Worm (Caenorhabditis elegans) whole organism, L1 larva: ENCODE measurements around the gene nck-1.

Experiments used
- F16B12.6 ChIP-seq: fragments of 150-350 bp; optimal IDR thresholded peaks from 2 replicates; lab custom pipeline; 2014; ENCODE audit warnings: missing biosample characterization, missing genetic modification characterization
- aha-1 ChIP-seq: fragments of 150-350 bp; optimal IDR thresholded peaks from 2 replicates; lab custom pipeline; 2014; ENCODE audit warnings: missing biosample characterization, missing genetic modification characterization
- alr-1 ChIP-seq: fragments of 200-800 bp; sonication (Bioruptor generic); optimal IDR thresholded peaks from 2 replicates; lab custom pipeline; 2018; ENCODE audit warnings: borderline replicate concordance, mild to moderate bottlenecking, missing genetic modification characterization, missing compliant biosample characterization
- blmp-1 ChIP-seq: fragments of 150-350 bp; optimal IDR thresholded peaks from 2 replicates; lab custom pipeline; 2014; ENCODE audit warnings: missing biosample characterization, missing genetic modification characterization
- ceh-63 ChIP-seq: fragments of 200-800 bp; sonication (Bioruptor generic); optimal IDR thresholded peaks from 2 replicates; lab custom pipeline; 2018; ENCODE audit warnings: mild to moderate bottlenecking, missing genetic modification characterization, missing compliant biosample characterization
- ceh-82 ChIP-seq, 3 experiments: fragments of 150-350 bp in 1 of 3; sonication (generic microtip) in 2 of 3; optimal IDR thresholded peaks; 2 replicates each; lab custom pipeline; 2014 to 2017; ENCODE audit warnings: missing biosample characterization in 3 of 3, missing genetic modification characterization in 3 of 3
- efl-1 ChIP-seq, 4 experiments: fragments of 150-350 bp; optimal IDR thresholded peaks in 3 of 4; peaks in 1 of 4; 1 replicate in 1 of 4; 2 replicates in 3 of 4; lab custom pipeline; 2014; ENCODE audit warnings: missing biosample characterization in 2 of 4, missing genetic modification characterization in 2 of 4, missing genetic modification reagents in 2 of 4
- elt-2 ChIP-seq: sonication (generic microtip); optimal IDR thresholded peaks from 2 replicates; lab custom pipeline; 2016; ENCODE audit warnings: missing genetic modification characterization, mild to moderate bottlenecking, inconsistent platforms, missing compliant biosample characterization, missing genetic modification reagents
- elt-3 ChIP-seq, 6 experiments: fragments of 150-350 bp in 1 of 6; sonication (generic microtip); optimal IDR thresholded peaks; 2 replicates each; lab custom pipeline; 2017 to 2018; ENCODE audit warnings: missing biosample characterization in 6 of 6, missing genetic modification characterization in 6 of 6, inconsistent platforms in 1 of 6
- ets-5 ChIP-seq: fragments of 200-800 bp; sonication (Bioruptor generic); IDR thresholded peaks from 2 replicates; pipeline ENCODE4 v1.3.6; 2022; ENCODE audit warnings: missing genetic modification characterization, missing compliant biosample characterization
- fkh-10 ChIP-seq: sonication (generic microtip); optimal IDR thresholded peaks from 2 replicates; lab custom pipeline; 2017; ENCODE audit warnings: missing biosample characterization, missing genetic modification reagents, missing genetic modification characterization
- fkh-8 ChIP-seq: sonication (generic microtip); optimal IDR thresholded peaks from 2 replicates; lab custom pipeline; 2016; ENCODE audit warnings: mild to moderate bottlenecking, missing genetic modification characterization, missing compliant biosample characterization
- hlh-4 ChIP-seq: sonication (generic microtip); optimal IDR thresholded peaks from 2 replicates; lab custom pipeline; 2016; ENCODE audit warnings: mild to moderate bottlenecking, missing genetic modification characterization, missing compliant biosample characterization
- hpl-2 ChIP-seq: fragments of 150-350 bp; optimal IDR thresholded peaks from 2 replicates; lab custom pipeline; 2014; ENCODE audit warnings: missing biosample characterization, missing genetic modification reagents, missing genetic modification characterization
- jun-1 ChIP-seq: fragments of 150-350 bp; optimal IDR thresholded peaks from 2 replicates; lab custom pipeline; 2014; ENCODE audit warnings: missing biosample characterization, missing genetic modification reagents, missing genetic modification characterization
- lin-14 ChIP-seq: fragments of 200-800 bp; sonication (Bioruptor generic); optimal IDR thresholded peaks from 2 replicates; lab custom pipeline; 2018; ENCODE audit warnings: mild to moderate bottlenecking, missing genetic modification characterization, moderate library complexity, missing compliant biosample characterization
- lin-15B ChIP-seq: fragments of 150-350 bp; sonication (generic microtip); optimal IDR thresholded peaks from 3 replicates; lab custom pipeline; 2014; ENCODE audit warnings: missing biosample characterization, missing genetic modification characterization
- mef-2 ChIP-seq: fragments of 150-350 bp; optimal IDR thresholded peaks from 2 replicates; lab custom pipeline; 2014; ENCODE audit warnings: missing biosample characterization, missing genetic modification characterization
- nhr-11 ChIP-seq: fragments of 150-350 bp; optimal IDR thresholded peaks from 2 replicates; lab custom pipeline; 2014; ENCODE audit warnings: missing biosample characterization, missing genetic modification characterization
- nhr-12 ChIP-seq: sonication (generic microtip); optimal IDR thresholded peaks from 2 replicates; lab custom pipeline; 2017; ENCODE audit warnings: missing biosample characterization, missing genetic modification characterization
- nhr-71 ChIP-seq: sonication (generic microtip); optimal IDR thresholded peaks from 2 replicates; lab custom pipeline; 2016; ENCODE audit warnings: mild to moderate bottlenecking, missing genetic modification characterization, moderate library complexity, missing compliant biosample characterization
- nhr-77 ChIP-seq: fragments of 150-350 bp; optimal IDR thresholded peaks from 2 replicates; lab custom pipeline; 2014; ENCODE audit warnings: missing biosample characterization, missing genetic modification characterization
- nhr-85 ChIP-seq: sonication (generic microtip); peaks from one replicate; lab custom pipeline; 2016; ENCODE audit warnings: missing genetic modification characterization, inconsistent platforms, missing compliant biosample characterization
- pax-3 ChIP-seq: fragments of 200-800 bp; sonication (Bioruptor generic); optimal IDR thresholded peaks from 2 replicates; lab custom pipeline; 2018; ENCODE audit warnings: mild to moderate bottlenecking, missing genetic modification characterization, moderate library complexity, missing compliant biosample characterization
- snpc-4 ChIP-seq: fragments of 150-350 bp; optimal IDR thresholded peaks from 2 replicates; lab custom pipeline; 2014; ENCODE audit warnings: missing biosample characterization, missing genetic modification characterization
- sup-37 ChIP-seq: fragments of 200-800 bp; sonication (Bioruptor generic); optimal IDR thresholded peaks from 2 replicates; lab custom pipeline; 2018; ENCODE audit warnings: mild to moderate bottlenecking, missing genetic modification characterization, missing compliant biosample characterization
- swsn-7 ChIP-seq: sonication (generic microtip); optimal IDR thresholded peaks from 2 replicates; lab custom pipeline; 2016; ENCODE audit warnings: missing genetic modification characterization, missing compliant biosample characterization
- tbx-2 ChIP-seq: sonication (generic microtip); optimal IDR thresholded peaks from 2 replicates; lab custom pipeline; 2016; ENCODE audit warnings: missing genetic modification characterization, missing compliant biosample characterization
- unc-30 ChIP-seq: sonication (generic microtip); optimal IDR thresholded peaks from 2 replicates; lab custom pipeline; 2017; ENCODE audit warnings: missing biosample characterization, missing genetic modification characterization
- unc-62 ChIP-seq: fragments of 150-350 bp; optimal IDR thresholded peaks from 2 replicates; lab custom pipeline; 2014; ENCODE audit warnings: missing biosample characterization, missing genetic modification reagents, missing genetic modification characterization
- unc-86 ChIP-seq: sonication (generic microtip); optimal IDR thresholded peaks from 2 replicates; lab custom pipeline; 2016; ENCODE audit warnings: missing genetic modification characterization, missing compliant biosample characterization
- xbp-1 ChIP-seq: sonication (generic microtip); optimal IDR thresholded peaks from 2 replicates; lab custom pipeline; 2016; ENCODE audit warnings: missing genetic modification characterization, missing compliant biosample characterization
- zag-1 ChIP-seq: fragments of 150-350 bp; optimal IDR thresholded peaks from 2 replicates; lab custom pipeline; 2014; ENCODE audit warnings: missing biosample characterization, missing genetic modification characterization
- zip-4 ChIP-seq: fragments of 200-800 bp; sonication (Bioruptor generic); optimal IDR thresholded peaks from 2 replicates; lab custom pipeline; 2018; ENCODE audit warnings: mild to moderate bottlenecking, missing genetic modification characterization, moderate library complexity, missing compliant biosample characterization

Gene nck-1

DNA sequence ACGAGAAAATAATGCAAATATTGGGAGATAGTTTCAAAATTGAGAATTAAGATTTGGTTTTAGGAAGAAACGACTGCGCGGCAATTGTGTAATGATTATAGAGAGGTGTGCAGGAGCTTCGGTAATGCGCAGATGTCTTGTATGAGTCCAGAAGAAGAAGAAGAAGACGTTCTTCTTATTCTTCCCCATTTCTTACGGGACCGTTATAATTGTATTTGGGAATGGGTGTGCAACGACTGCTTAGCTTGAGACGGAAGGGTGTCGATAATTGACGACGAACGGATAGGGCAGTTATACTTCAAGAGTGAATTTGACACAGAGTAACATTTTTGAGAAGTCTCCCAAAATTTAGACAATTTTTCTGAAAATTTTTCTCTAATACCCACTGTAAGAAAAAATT, 24.6 kb downstream of the nck-1 start:
- TF ChIP-seq unc-30 (no peak), fkh-10 (GFP tag; lab: Kevin White, UChicago) (no peak), elt-3 (tag; optimal IDR thresholded peaks at IDR 0.05; lab: Kevin White, UChicago) (no peak), hpl-2 (no peak), blmp-1 (no peak), nhr-12 (tag; lab: Kevin White, UChicago) (no peak), zip-4 (no peak), mef-2 (tag; lab: Kevin White, UChicago) (no peak), jun-1 (tag; lab: Kevin White, UChicago) (no peak), swsn-7 (tag; lab: Kevin White, UChicago) (no peak), alr-1 (no peak), xbp-1 (tag; lab: Kevin White, UChicago) (no peak)

DNA sequence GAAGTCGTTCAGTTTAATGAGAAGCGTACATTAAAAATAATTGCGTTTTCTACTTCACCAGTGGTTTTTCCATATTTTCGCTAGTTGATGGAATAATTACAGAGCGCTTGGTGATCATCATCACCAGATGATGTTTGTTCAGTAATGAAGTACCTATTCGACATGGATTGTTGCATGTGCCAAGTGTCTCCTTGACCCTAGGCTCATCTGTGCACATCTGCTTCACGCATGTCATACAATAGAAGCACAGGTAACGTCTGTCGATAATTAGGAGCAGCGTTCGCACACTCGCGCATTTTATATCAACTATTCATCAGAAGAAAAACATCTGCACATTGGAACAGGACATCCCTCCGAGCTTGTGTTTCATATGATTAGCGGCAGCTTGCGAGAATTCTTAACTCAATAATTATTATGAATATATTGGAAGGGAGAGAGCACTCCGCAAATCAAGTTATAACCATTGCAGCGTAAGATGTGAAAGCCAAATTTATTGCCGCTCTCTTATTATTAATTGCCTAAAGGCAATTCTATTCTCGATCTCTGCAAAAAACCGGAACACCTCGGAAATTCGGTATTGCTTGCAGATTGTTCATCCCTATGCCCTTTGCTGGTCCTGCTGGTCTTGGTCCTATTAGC, 28.0 kb downstream of the nck-1 start:
- TF ChIP-seq nhr-85 (tag; lab: Kevin White, UChicago) (peak; percentile 21), ets-5 (no peak)

DNA sequence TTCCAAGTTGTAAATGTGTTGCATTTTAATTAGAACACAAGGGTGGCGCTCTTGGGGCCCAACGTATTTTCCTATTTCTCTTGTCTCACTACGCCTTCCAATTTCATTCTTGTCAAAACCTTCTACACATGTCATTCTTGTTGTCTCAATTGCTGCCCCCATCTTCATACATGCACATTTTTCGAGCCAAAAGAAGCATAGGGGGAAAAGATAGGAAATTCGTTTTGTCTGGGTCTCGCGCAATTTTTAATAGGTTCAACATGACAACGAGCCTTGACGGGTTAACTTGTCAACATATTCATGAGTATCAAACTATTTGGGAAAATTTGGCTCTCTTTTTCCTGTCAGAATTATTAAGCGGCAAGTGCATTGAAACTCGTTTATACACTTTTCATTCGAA, 29.9 kb downstream of the nck-1 start:
- TF ChIP-seq fkh-10 (GFP tag; lab: Kevin White, UChicago) (peak; percentile 13), fkh-8 (tag; lab: Kevin White, UChicago) (peak; percentile 9), tbx-2 (tag; lab: Kevin White, UChicago) (peak; percentile 18), unc-86 (tag; lab: Kevin White, UChicago) (peak; percentile 6), lin-14 (GFP tag; lab: Kevin White, UChicago) (peak; percentile 64), nhr-11 (tag; lab: Kevin White, UChicago) (no peak)

DNA sequence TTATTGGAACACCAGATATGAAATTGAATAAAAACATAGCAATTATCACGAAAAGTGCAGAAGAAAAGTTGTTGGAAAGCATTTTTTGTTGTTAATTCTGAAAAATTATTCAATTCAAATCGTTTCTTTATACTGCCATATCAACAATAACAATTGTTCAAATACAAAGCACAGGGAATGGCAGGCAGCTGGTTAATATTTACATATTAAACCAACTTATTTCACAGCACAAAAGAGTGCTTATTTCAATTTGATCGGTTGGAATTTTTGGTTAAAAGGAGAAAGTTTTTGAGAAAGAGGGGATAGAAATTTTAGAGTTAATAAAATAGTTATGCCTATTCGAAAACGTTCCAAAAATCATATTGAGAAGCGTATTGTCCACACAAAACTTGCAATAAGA, 32.3 kb downstream of the nck-1 start, which contains the start of gene F09F9.3:
Gene F09F9.3 (minus strand): TSS at position 101 of the 400 bp plus-strand sequence.
- TF ChIP-seq hpl-2, result no peak
- no peak for TF ChIP-seq ceh-82 (tag; optimal IDR thresholded peaks at IDR 0.05; lab: Kevin White, UChicago)
- no peak for TF ChIP-seq nhr-71 (tag; lab: Kevin White, UChicago)
- no peak for TF ChIP-seq aha-1
- no peak for TF ChIP-seq unc-62 (GFP tag; lab: Kevin White, UChicago)
- no peak for TF ChIP-seq ceh-63
- TF ChIP-seq elt-2 (tag; lab: Kevin White, UChicago), result no peak
- no peak for TF ChIP-seq sup-37
- no peak for TF ChIP-seq nhr-77 (tag; lab: Kevin White, UChicago)
- no peak for TF ChIP-seq elt-3 (tag; optimal IDR thresholded peaks at IDR 0.05; lab: Kevin White, UChicago)
- TF ChIP-seq snpc-4 (tag; lab: Kevin White, UChicago), result no peak
- TF ChIP-seq F16B12.6 (tag; lab: Kevin White, UChicago), result no peak
- no peak for TF ChIP-seq unc-86 (tag; lab: Kevin White, UChicago)
- TF ChIP-seq zip-4, result no peak

DNA sequence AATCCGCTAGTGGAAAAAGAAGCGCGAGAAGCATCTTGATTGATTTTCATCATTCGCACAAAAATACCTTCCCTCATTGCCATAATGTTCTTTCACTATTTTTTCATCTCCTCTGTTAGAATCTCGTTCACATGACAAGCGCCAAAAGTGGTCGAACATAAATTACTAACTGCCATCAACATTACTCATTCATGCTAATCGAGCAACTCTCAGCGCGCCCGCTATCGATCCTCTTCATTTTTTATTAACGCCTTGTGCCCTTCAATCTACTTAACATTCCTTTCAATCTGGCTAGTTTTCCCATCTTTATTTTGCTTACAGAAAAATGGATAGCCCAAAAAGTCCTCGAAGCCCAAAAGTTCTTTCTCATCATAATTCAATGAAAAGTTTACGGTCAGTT, 35.6 kb downstream of the nck-1 start, which contains the start of gene F09F9.5:
Gene F09F9.5 (plus strand): TSS at position 301 of the 400 bp plus-strand sequence.
- TF ChIP-seq pax-3 (tag; lab: Kevin White, UChicago), result no peak
- no peak for TF ChIP-seq xbp-1 (tag; lab: Kevin White, UChicago)
- TF ChIP-seq tbx-2 (tag; lab: Kevin White, UChicago), result no peak
- no peak for TF ChIP-seq hlh-4 (tag; lab: Kevin White, UChicago)
- TF ChIP-seq, all 84 proteins: peak for 0

DNA sequence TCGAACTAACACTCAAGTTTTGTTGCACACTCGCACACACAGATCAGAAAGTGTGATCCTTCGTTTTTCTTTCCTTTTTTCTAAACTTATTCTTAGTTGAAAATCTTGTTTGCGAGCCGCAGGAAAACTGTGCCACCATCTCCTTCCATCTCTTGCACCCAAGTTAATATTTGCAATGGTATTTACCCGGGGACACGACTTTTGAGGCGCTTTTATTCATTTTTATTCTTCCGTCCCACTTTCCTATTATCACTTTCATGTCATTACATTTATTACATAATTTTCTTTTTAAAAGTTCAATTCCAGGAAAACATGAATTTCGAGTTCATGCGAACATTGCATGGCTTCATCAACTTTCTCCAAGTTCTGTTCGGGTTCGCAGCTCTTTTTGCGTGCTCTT, 38.2 kb downstream of the nck-1 start, which contains the start of gene F09F9.1:
Gene F09F9.1 (plus strand): TSS at position 301 of the 400 bp plus-strand sequence.
- TF ChIP-seq lin-15B (tag; lab: Kevin White, UChicago) (no peak), efl-1 (optimal IDR thresholded peaks at IDR 0.05; lab: Kevin White, UChicago) (no peak), efl-1 (GFP tag; optimal IDR thresholded peaks at IDR 0.05 in 1 of 2; lab: Kevin White, UChicago) (peak in 1 of 2 experiments; percentile 55), zag-1 (tag; lab: Kevin White, UChicago) (no peak)
